Fruit fly (Drosophila melanogaster): ENCODE data around the gene CG2200.

The CG2200 gene

dm6 chrX:13089920-13090655 is 4.0 kb upstream of the CG2200 start, which contains the start of gene hep (continued):
- TF ChIP-seq bsh (GFP tag; optimal IDR thresholded peaks at IDR 0.05) (peak in 1 of 2 experiments; percentile 44), CG1832 (GFP tag; optimal IDR thresholded peaks at IDR 0.05) (peak; percentile 69), bbx (GFP tag; IDR thresholded peaks at IDR 0.05; ENCODE audit: partially characterized antibody) (peak; percentile 89), pzg (GFP tag; optimal IDR thresholded peaks at IDR 0.05) (peak; percentile 36), CG6791 (GFP tag; IDR thresholded peaks at IDR 0.05; ENCODE audit: partially characterized antibody) (peak; percentile 92), abd-A (tag; optimal IDR thresholded peaks at IDR 0.05) (no peak), CG4617 (GFP tag; optimal IDR thresholded peaks at IDR 0.05; ENCODE audit: borderline replicate concordance) (peak; percentile 82), HmgZ (tag; optimal IDR thresholded peaks at IDR 0.05) (peak; percentile 1), CG8478 (optimal IDR thresholded peaks at IDR 0.05) (peak; percentile 87), Dref (GFP tag; IDR thresholded peaks at IDR 0.05) (peak; percentile 84), mld (GFP tag; IDR thresholded peaks at IDR 0.05; ENCODE audit: partially characterized antibody) (peak; percentile 79; the same call in 2 of the 3 replicates), nom (GFP tag; optimal IDR thresholded peaks at IDR 0.05) (peak; percentile 35), CG34224 (GFP tag; IDR thresholded peaks at IDR 0.05; ENCODE audit: partially characterized antibody) (peak; percentile 54), CG12659 (GFP tag; optimal IDR thresholded peaks at IDR 0.05) (peak; percentile 13), cg (GFP tag; optimal IDR thresholded peaks at IDR 0.05) (peak; percentile 96), ase (GFP tag; IDR thresholded peaks at IDR 0.05) (no peak), sna (GFP tag; IDR thresholded peaks at IDR 0.05; ENCODE audit: partially characterized antibody) (peak; percentile 10; the same call in 1 of the 2 replicates), fd96Cb (tag; optimal IDR thresholded peaks at IDR 0.05) (no peak), CG2129 (GFP tag; IDR thresholded peaks at IDR 0.05; ENCODE audit: partially characterized antibody) (peak; percentile 57), CG4360 (GFP tag; IDR thresholded peaks at IDR 0.05) (peak; percentile 89), CG12769 (tag; optimal IDR thresholded peaks at IDR 0.05) (peak; percentile 2), CG17361 (GFP tag; IDR thresholded peaks at IDR 0.05) (no peak), ems (GFP tag; optimal IDR thresholded peaks at IDR 0.05) (no peak), CG3281 (GFP tag; optimal IDR thresholded peaks at IDR 0.05) (no peak), dm (GFP tag; optimal IDR thresholded peaks at IDR 0.05) (peak; percentile 30), sob (GFP tag; IDR thresholded peaks at IDR 0.05) (no peak), hbn (GFP tag; IDR thresholded peaks at IDR 0.05; ENCODE audit: partially characterized antibody) (peak; percentile 72), zen (tag; optimal IDR thresholded peaks at IDR 0.05) (no peak), CG15514 (GFP tag; optimal IDR thresholded peaks at IDR 0.05) (peak; percentile 20), hb (GFP tag; IDR thresholded peaks at IDR 0.05; ENCODE audit: partially characterized antibody) (peak; percentile 86), CG13287 (GFP tag; IDR thresholded peaks at IDR 0.05; ENCODE audit: partially characterized antibody) (peak; percentile 75), zen2 (GFP tag; IDR thresholded peaks at IDR 0.05; ENCODE audit: partially characterized antibody) (peak; percentile 74), vnd (GFP tag; IDR thresholded peaks at IDR 0.05; ENCODE audit: partially characterized antibody) (peak; percentile 85), CG16813 (GFP tag; IDR thresholded peaks at IDR 0.05; ENCODE audit: partially characterized antibody) (peak; percentile 87), CG13296 (GFP tag; optimal IDR thresholded peaks at IDR 0.05) (no peak), Adf1 (GFP tag; IDR thresholded peaks at IDR 0.05) (0 out of 2 replicates have a peak, but pooled peaks have one; percentile 29), row (GFP tag; IDR thresholded peaks at IDR 0.05) (peak; percentile 59), CG1603 (tag; optimal IDR thresholded peaks at IDR 0.05) (peak; percentile 17), D19A (tag; optimal IDR thresholded peaks at IDR 0.05) (no peak), Bgb (GFP tag; IDR thresholded peaks at IDR 0.05; ENCODE audit: partially characterized antibody) (peak; percentile 86), CG3847 (GFP tag; IDR thresholded peaks at IDR 0.05) (0 out of 2 replicates have a peak, but pooled peaks have one; percentile 17), Med (GFP tag) (peak; percentile 17), HLH4C (GFP tag; IDR thresholded peaks at IDR 0.05; ENCODE audit: partially characterized antibody) (peak; percentile 86), Pdp1 (GFP tag; optimal IDR thresholded peaks at IDR 0.05) (peak in 1 of 2 experiments; percentile 29), CG14860 (GFP tag; IDR thresholded peaks at IDR 0.05; ENCODE audit: partially characterized antibody) (peak; percentile 77), Lpt (GFP tag; optimal IDR thresholded peaks at IDR 0.05) (no peak)

Data from whole organism, embryonic.